Worm (Caenorhabditis elegans): Measurements from ENCODE around the gene C18A3.7.
A peak's percentile ranks its signal among the peaks of the same experiment; 100 is the strongest.

C18A3.7 gene

DNA sequence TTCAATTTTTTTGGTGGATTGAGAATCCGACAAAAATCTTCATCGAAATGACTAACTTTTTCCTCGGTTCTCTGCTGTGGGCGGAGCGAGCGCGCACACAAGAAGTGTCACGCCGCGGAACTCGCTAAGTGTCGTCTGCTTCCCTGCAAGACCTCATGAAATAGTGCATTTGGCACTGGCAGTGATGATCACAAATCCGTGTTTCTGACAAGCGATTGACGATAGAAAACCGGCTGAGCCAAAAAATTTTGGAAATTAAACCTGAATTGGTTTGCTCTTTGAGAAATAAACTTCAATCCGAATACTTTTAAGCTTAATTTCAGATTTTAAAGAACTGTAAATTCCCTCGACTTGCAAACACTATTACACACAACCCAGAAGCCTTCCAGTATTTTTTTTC lies 28.8 kb downstream of the C18A3.7 start (continued):
- no peak for TF ChIP-seq Y79H2A.3 (GFP tag; conservative IDR thresholded peaks at IDR 0.05)
- no peak for TF ChIP-seq efl-1 (GFP tag; optimal IDR thresholded peaks at IDR 0.05)
- peak; percentile 66 for TF ChIP-seq hmg-20 (GFP tag; IDR thresholded peaks at IDR 0.05)
- no peak for TF ChIP-seq nfya-2 (GFP tag; IDR thresholded peaks at IDR 0.05)
- peak; percentile 89; the same call in 1 of the 2 replicates for TF ChIP-seq attf-6 (GFP tag; IDR thresholded peaks at IDR 0.05)
- TF ChIP-seq rec-8 (tag; optimal IDR thresholded peaks at IDR 0.05), result peak in 1 of 2 experiments; percentile 3
- no peak for TF ChIP-seq rpc-1 (optimal IDR thresholded peaks at IDR 0.05)
- TF ChIP-seq rpc-1 (tag; optimal IDR thresholded peaks at IDR 0.05), result peak; percentile 4
- no peak for TF ChIP-seq F55B11.4 (tag; optimal IDR thresholded peaks at IDR 0.05; ENCODE audit: borderline replicate concordance, insufficient read depth)
- peak; percentile 53 for TF ChIP-seq nfyb-1 (GFP tag; IDR thresholded peaks at IDR 0.05)
- TF ChIP-seq madf-3 (GFP tag; IDR thresholded peaks at IDR 0.05), result 0 out of 2 replicates have a peak, but pooled peaks have one; percentile 13
- no peak for TF ChIP-seq ccch-3 (GFP tag; optimal IDR thresholded peaks at IDR 0.05)
- TF ChIP-seq F49E8.2 (tag; optimal IDR thresholded peaks at IDR 0.05; ENCODE audit: insufficient read depth), result peak; percentile 64
- peak; percentile 81 for TF ChIP-seq D2030.7 (GFP tag; IDR thresholded peaks at IDR 0.05)
- TF ChIP-seq K12H6.12 (tag; optimal IDR thresholded peaks at IDR 0.05), result no peak
- peak; percentile 34; the same call in 1 of the 2 replicates for TF ChIP-seq madf-8 (GFP tag; conservative IDR thresholded peaks at IDR 0.05)
- TF ChIP-seq ztf-22 (GFP tag; optimal IDR thresholded peaks at IDR 0.05), result no peak
- TF ChIP-seq egl-44 (GFP tag; IDR thresholded peaks at IDR 0.05), result no peak
- TF ChIP-seq nhr-90 (tag; optimal IDR thresholded peaks at IDR 0.05), result no peak
- TF ChIP-seq aptf-3 (GFP tag; IDR thresholded peaks at IDR 0.05), result no peak
- peak; percentile 63 for TF ChIP-seq madf-6 (GFP tag; IDR thresholded peaks at IDR 0.05)
- TF ChIP-seq zim-3 (tag; optimal IDR thresholded peaks at IDR 0.05), result no peak
- TF ChIP-seq dox-1 (GFP tag; IDR thresholded peaks at IDR 0.05), result peak; percentile 68
- peak; percentile 71 for TF ChIP-seq repo-1 (tag; optimal IDR thresholded peaks at IDR 0.05)
- no peak for TF ChIP-seq madf-10 (tag; optimal IDR thresholded peaks at IDR 0.05)
- no peak for TF ChIP-seq nhr-27 (tag; optimal IDR thresholded peaks at IDR 0.05)
- peak; percentile 98 for TF ChIP-seq snpc-1.1 (tag; optimal IDR thresholded peaks at IDR 0.05; ENCODE audit: insufficient read depth)
- TF ChIP-seq pha-4 (tag; optimal IDR thresholded peaks at IDR 0.05), result no peak
- no peak for TF ChIP-seq akir-1 (GFP tag; optimal IDR thresholded peaks at IDR 0.05)
- no peak for TF ChIP-seq sdz-38 (tag; optimal IDR thresholded peaks at IDR 0.05)
- no peak for TF ChIP-seq ztf-25 (GFP tag; IDR thresholded peaks at IDR 0.05)
- peak; percentile 47; the same call in 1 of the 2 replicates for TF ChIP-seq ekl-4 (GFP tag; IDR thresholded peaks at IDR 0.05)
- TF ChIP-seq B0035.1 (tag; optimal IDR thresholded peaks at IDR 0.05), result no peak
- TF ChIP-seq nhr-80 (tag; optimal IDR thresholded peaks at IDR 0.05), result peak; percentile 3
- no peak for TF ChIP-seq mxl-1 (tag; optimal IDR thresholded peaks at IDR 0.05)
- TF ChIP-seq ets-4 (GFP tag; optimal IDR thresholded peaks at IDR 0.05), result no peak
- peak; percentile 32 for TF ChIP-seq xnd-1 (tag; optimal IDR thresholded peaks at IDR 0.05)
- no peak for TF ChIP-seq let-607 (tag; optimal IDR thresholded peaks at IDR 0.05)
- no peak for TF ChIP-seq tlf-1 (GFP tag; optimal IDR thresholded peaks at IDR 0.05)
- TF ChIP-seq lag-1 (GFP tag; IDR thresholded peaks at IDR 0.05), result no peak
- no peak for TF ChIP-seq unc-130 (GFP tag; optimal IDR thresholded peaks at IDR 0.05)

All from whole organism, young adult.